Worm (Caenorhabditis elegans): Measurements from ENCODE around the gene angl-1.

Gene angl-1

DNA sequence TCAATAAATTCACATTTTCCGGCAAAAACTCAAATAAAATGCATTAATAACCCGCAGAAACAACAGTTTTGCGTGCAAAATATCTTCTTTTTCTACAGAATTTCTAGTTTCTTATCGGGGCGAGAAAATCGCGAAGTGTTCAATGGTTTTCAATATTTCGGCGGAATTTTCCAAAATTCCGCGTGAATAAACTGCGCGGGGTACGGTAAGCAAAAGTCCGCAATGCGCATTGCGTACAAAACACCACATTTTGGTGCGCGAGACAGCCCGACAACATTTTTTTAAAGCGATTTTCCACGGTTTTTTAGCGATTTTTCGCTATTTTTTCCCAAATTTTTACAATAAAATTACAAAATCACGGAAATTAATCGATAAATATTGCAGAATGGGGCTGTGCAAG is 41.5 kb downstream of the angl-1 start, which contains the start of gene Y45G12B.2:
Y45G12B.2 (plus strand) TSS at position 383 of the 400 bp plus-strand sequence.
- TF ChIP-seq elt-2 (tag; optimal IDR thresholded peaks at IDR 0.05) (peak; percentile 47), jun-1 (tag; optimal IDR thresholded peaks at IDR 0.05) (peak; percentile 17), mml-1 (tag; optimal IDR thresholded peaks at IDR 0.05) (no peak), skn-1 (tag; optimal IDR thresholded peaks at IDR 0.05) (no peak), ceh-28 (tag; optimal IDR thresholded peaks at IDR 0.05) (peak; percentile 31), elt-3 (tag; optimal IDR thresholded peaks at IDR 0.05) (no peak), nhr-77 (tag; optimal IDR thresholded peaks at IDR 0.05) (no peak), aly-2 (tag; optimal IDR thresholded peaks at IDR 0.05) (no peak), hmg-11 (tag; optimal IDR thresholded peaks at IDR 0.05) (peak; percentile 67), nhr-25 (tag; optimal IDR thresholded peaks at IDR 0.05) (peak; percentile 38), lin-15B (tag; optimal IDR thresholded peaks at IDR 0.05) (peak; percentile 71), ceh-16 (tag; optimal IDR thresholded peaks at IDR 0.05) (no peak), nhr-67 (tag; optimal IDR thresholded peaks at IDR 0.05) (no peak), pqm-1 (tag; optimal IDR thresholded peaks at IDR 0.05) (peak; percentile 58), nhr-11 (tag; optimal IDR thresholded peaks at IDR 0.05) (no peak), ztf-4 (tag; optimal IDR thresholded peaks at IDR 0.05) (no peak), ZK546.5 (tag; optimal IDR thresholded peaks at IDR 0.05) (no peak), sea-2 (GFP tag; optimal IDR thresholded peaks at IDR 0.05) (peak; percentile 17), pha-4 (tag; optimal IDR thresholded peaks at IDR 0.05) (peak; percentile 77), snpc-4 (tag; optimal IDR thresholded peaks at IDR 0.05) (peak; percentile 8), tbx-2 (tag; optimal IDR thresholded peaks at IDR 0.05) (no peak), nhr-23 (tag; optimal IDR thresholded peaks at IDR 0.05) (peak; percentile 58), nfya-1 (tag; optimal IDR thresholded peaks at IDR 0.05; ENCODE audit: insufficient read depth) (peak; percentile 90), unc-39 (tag; optimal IDR thresholded peaks at IDR 0.05) (no peak), nhr-76 (tag; optimal IDR thresholded peaks at IDR 0.05) (no peak)

DNA sequence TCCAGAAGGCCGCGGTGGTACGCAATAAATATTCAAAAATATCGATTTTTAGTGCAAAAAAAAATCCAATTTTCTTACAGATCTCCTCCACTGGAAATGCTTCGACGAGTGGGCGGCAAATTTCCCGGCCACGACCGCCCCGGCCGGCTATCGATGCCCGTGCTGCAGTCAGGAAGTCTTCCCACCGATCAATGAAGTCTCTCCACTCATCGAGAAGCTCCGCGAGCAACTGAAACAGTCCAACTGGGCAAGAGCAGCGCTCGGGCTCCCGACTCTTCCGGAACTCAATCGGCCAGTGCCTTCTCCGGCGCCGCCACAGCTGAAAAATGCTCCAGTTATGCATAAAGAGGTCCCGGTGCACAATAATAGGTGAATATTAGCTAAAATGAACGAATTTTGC is 43.1 kb downstream of the angl-1 start, which contains the start of gene Y45G12B.3:
Y45G12B.3 (minus strand) TSS at position 320 of the 400 bp plus-strand sequence.
- TF ChIP-seq snpc-4 (tag; optimal IDR thresholded peaks at IDR 0.05) (no peak), ztf-11 (tag; optimal IDR thresholded peaks at IDR 0.05) (no peak), pqm-1 (tag; optimal IDR thresholded peaks at IDR 0.05) (no peak), nhr-76 (tag; optimal IDR thresholded peaks at IDR 0.05) (no peak), ztf-4 (tag; optimal IDR thresholded peaks at IDR 0.05) (no peak), daf-12 (tag; optimal IDR thresholded peaks at IDR 0.05) (no peak), nfya-1 (tag; optimal IDR thresholded peaks at IDR 0.05; ENCODE audit: insufficient read depth) (no peak), lin-39 (tag; optimal IDR thresholded peaks at IDR 0.05) (no peak), eor-1 (tag; optimal IDR thresholded peaks at IDR 0.05) (no peak), elt-1 (tag; optimal IDR thresholded peaks at IDR 0.05) (no peak), ceh-9 (tag; optimal IDR thresholded peaks at IDR 0.05) (no peak), nhr-237 (tag; optimal IDR thresholded peaks at IDR 0.05) (no peak), skn-1 (tag; optimal IDR thresholded peaks at IDR 0.05) (no peak), pha-4 (tag; optimal IDR thresholded peaks at IDR 0.05) (no peak), aly-2 (tag; optimal IDR thresholded peaks at IDR 0.05) (no peak)

DNA sequence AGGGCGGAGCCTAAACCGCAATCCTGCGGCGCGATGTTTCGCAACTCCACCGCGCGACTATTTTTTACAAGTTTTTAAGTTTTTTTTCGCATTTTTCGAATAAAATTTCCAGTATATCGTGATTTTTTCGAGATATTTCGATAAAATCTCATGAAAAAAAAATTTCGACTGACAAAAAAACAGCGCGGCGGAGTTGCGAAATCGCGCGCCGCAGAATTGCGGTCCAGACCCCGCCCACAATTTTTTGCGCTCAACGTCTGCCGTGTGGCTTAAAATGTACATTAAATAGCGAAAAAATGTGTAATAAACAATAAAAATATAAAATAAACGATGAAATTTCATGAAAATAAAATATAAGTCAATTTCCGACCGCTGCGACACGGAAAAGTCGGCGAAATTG is 44.8 kb downstream of the angl-1 start:
- TF ChIP-seq nhr-237 (tag; optimal IDR thresholded peaks at IDR 0.05): no peak
- no peak for TF ChIP-seq fkh-10 (GFP tag; optimal IDR thresholded peaks at IDR 0.05)
- TF ChIP-seq pqm-1 (tag; optimal IDR thresholded peaks at IDR 0.05): no peak
- TF ChIP-seq egl-27 (tag; optimal IDR thresholded peaks at IDR 0.05): no peak
- TF ChIP-seq daf-12 (tag; optimal IDR thresholded peaks at IDR 0.05): no peak
- TF ChIP-seq nhr-77 (tag; optimal IDR thresholded peaks at IDR 0.05): no peak
- no peak for TF ChIP-seq mdl-1 (tag; optimal IDR thresholded peaks at IDR 0.05)
- TF ChIP-seq pha-4 (tag; optimal IDR thresholded peaks at IDR 0.05): no peak
- no peak for TF ChIP-seq hmg-11 (tag; optimal IDR thresholded peaks at IDR 0.05)
- no peak for TF ChIP-seq fos-1 (tag; optimal IDR thresholded peaks at IDR 0.05)
- no peak for TF ChIP-seq nhr-11 (tag; optimal IDR thresholded peaks at IDR 0.05)
- no peak for TF ChIP-seq nhr-28 (tag; optimal IDR thresholded peaks at IDR 0.05)

DNA sequence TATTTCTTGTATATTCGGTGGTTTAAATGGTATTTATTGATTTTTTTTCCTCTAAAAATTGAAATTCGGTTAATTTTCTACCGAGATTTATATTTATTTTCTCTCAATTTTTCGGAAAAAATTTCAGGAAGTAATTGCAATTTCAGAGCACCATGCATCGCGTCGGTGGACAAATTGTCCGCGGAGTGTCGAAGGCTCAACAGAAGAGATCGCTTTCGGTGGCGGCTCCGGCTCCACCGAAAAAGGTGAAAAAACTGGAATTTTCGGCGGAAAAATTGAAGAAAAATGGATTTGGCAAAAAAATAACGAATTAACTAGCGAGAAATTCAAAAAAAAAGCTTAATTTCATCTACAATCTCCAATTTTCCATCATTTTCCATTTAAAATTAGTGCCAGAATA is 45.9 kb downstream of the angl-1 start, which contains the start of gene nuo-5:
nuo-5 (plus strand) TSS at position 147 of the 400 bp plus-strand sequence.
- TF ChIP-seq nhr-11 (tag; optimal IDR thresholded peaks at IDR 0.05) (no peak), egl-27 (tag; optimal IDR thresholded peaks at IDR 0.05) (no peak), fos-1 (tag; optimal IDR thresholded peaks at IDR 0.05) (no peak), unc-39 (tag; optimal IDR thresholded peaks at IDR 0.05) (no peak), nfya-1 (tag; optimal IDR thresholded peaks at IDR 0.05; ENCODE audit: insufficient read depth) (no peak), nhr-28 (tag; optimal IDR thresholded peaks at IDR 0.05) (no peak), mdl-1 (tag; optimal IDR thresholded peaks at IDR 0.05) (no peak), ceh-82 (tag; optimal IDR thresholded peaks at IDR 0.05) (no peak), R02D3.7 (tag; optimal IDR thresholded peaks at IDR 0.05) (no peak), fkh-2 (tag; optimal IDR thresholded peaks at IDR 0.05) (no peak), daf-12 (tag; optimal IDR thresholded peaks at IDR 0.05) (no peak), ztf-4 (tag; optimal IDR thresholded peaks at IDR 0.05) (no peak), pqm-1 (tag; optimal IDR thresholded peaks at IDR 0.05) (no peak), nhr-76 (tag; optimal IDR thresholded peaks at IDR 0.05) (no peak), pha-4 (tag; optimal IDR thresholded peaks at IDR 0.05) (no peak)

Measured in whole organism, L3 larva.